Worm (Caenorhabditis elegans) whole organism, late embryonic: ENCODE measurements around the gene C35D10.10.

Experiments used
- ceh-22 ChIP-seq: sonication (generic microtip); optimal IDR thresholded peaks from 2 replicates; lab custom pipeline; 2017; ENCODE audit warnings: missing biosample characterization, missing genetic modification characterization
- dve-1 ChIP-seq: sonication (generic microtip); optimal IDR thresholded peaks from 2 replicates; lab custom pipeline; 2017; ENCODE audit warnings: antibody characterized with exemption, mild to moderate bottlenecking, missing genetic modification characterization, missing compliant biosample characterization
- nfya-1 ChIP-seq: sonication (generic microtip); optimal IDR thresholded peaks from 2 replicates; lab custom pipeline; 2017; ENCODE audit warnings: missing genetic modification characterization, mild to moderate bottlenecking, missing compliant biosample characterization, antibody characterized with exemption, moderate library complexity

- TF ChIP-seq ceh-22 (tag; lab: Kevin White, UChicago) (no peak), nfya-1 (tag; lab: Kevin White, UChicago) (no peak), dve-1 (tag; lab: Kevin White, UChicago) (no peak)
Measured at ce11 chrIII:4890997-4891396, 29.4 kb upstream of the C35D10.10 start, which contains the start of gene F26F4.5.
